Worm (Caenorhabditis elegans) whole organism, L4 larva: ENCODE results near the gene F59G1.4.

Source experiments
- lin-1 ChIP-seq: fragments of 200-800 bp; sonication (Bioruptor generic); IDR thresholded peaks from 2 replicates; pipeline ENCODE4 v1.3.6; 2022; ENCODE audit warnings: missing genetic modification reagents, missing genetic modification characterization, missing compliant biosample characterization
- unc-39 ChIP-seq: sonication (generic microtip); optimal IDR thresholded peaks from 2 replicates; lab custom pipeline; 2017; ENCODE audit warnings: missing biosample characterization, missing genetic modification characterization

DNA sequence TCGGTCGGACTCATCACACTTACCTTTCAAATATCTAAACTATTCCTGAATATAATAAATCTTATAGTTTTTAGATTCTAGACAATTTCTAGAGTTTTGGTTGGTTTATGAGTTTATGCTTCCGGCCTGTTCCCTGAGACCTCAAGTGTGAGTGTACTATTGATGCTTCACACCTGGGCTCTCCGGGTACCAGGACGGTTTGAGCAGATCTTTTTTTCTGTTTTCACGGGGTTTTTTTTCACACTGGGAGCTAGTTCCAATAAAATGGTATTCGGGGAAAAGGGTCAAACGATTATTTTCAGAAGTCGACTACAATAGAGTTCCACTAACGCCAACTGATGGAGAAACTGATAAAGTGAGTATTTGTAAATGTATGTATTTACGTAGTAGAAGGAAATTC, 6.2 kb downstream of the F59G1.4 start:
- TF ChIP-seq lin-1 (GFP tag; lab: Robert Waterston, UW): no peak
- TF ChIP-seq unc-39 (tag; lab: Kevin White, UChicago): no peak
